Worm (Caenorhabditis elegans) whole organism, young adult: ENCODE measurements around the gene paml-1.

Source experiments
- B0019.2 ChIP-seq: fragments of 200-800 bp; sonication (Bioruptor generic); conservative IDR thresholded peaks from 2 replicates; pipeline ENCODE4 v1.3.6; 2022; ENCODE audit warnings: missing genetic modification reagents, missing genetic modification characterization, missing compliant biosample characterization
- B0261.1 ChIP-seq: sonication (generic microtip); optimal IDR thresholded peaks from 2 replicates; lab custom pipeline; 2016; ENCODE audit warnings: mild to moderate bottlenecking, missing genetic modification characterization, moderate library complexity, missing compliant biosample characterization
- C06A6.2 ChIP-seq: fragments of 200-800 bp; sonication (Bioruptor generic); conservative IDR thresholded peaks from 2 replicates; pipeline ENCODE4 v1.3.6; 2022; ENCODE audit warnings: missing genetic modification characterization, missing compliant biosample characterization
- D2030.7 ChIP-seq: fragments of 200-800 bp; sonication (Bioruptor generic); IDR thresholded peaks from 2 replicates; pipeline ENCODE4 v1.3.6; 2022; ENCODE audit warnings: missing genetic modification reagents, missing genetic modification characterization, missing compliant biosample characterization
- F23B12.7 ChIP-seq: sonication (generic microtip); optimal IDR thresholded peaks from 2 replicates; lab custom pipeline; 2017; ENCODE audit warnings: missing genetic modification characterization, mild to moderate bottlenecking, missing compliant biosample characterization, antibody characterized with exemption, moderate library complexity; ENCODE audit not compliant: insufficient read depth
- F37B4.10 ChIP-seq: fragments of 200-800 bp; sonication (Bioruptor generic); IDR thresholded peaks from 2 replicates; pipeline ENCODE4 v1.3.6; 2022; ENCODE audit warnings: missing genetic modification characterization, missing compliant biosample characterization
- F49E8.2 ChIP-seq: sonication (generic microtip); optimal IDR thresholded peaks from 3 replicates; lab custom pipeline; 2017; ENCODE audit warnings: missing genetic modification characterization, mild to moderate bottlenecking, missing compliant biosample characterization, antibody characterized with exemption, moderate library complexity; ENCODE audit not compliant: insufficient read depth
- Y67H2A.10 ChIP-seq: fragments of 200-800 bp; sonication (Bioruptor generic); conservative IDR thresholded peaks from 2 replicates; pipeline ENCODE4 v1.3.6; 2022; ENCODE audit warnings: missing genetic modification reagents, missing genetic modification characterization, missing compliant biosample characterization
- bed-2 ChIP-seq: fragments of 200-800 bp; sonication (Bioruptor generic); IDR thresholded peaks from 2 replicates; pipeline ENCODE4 v1.3.6; 2022; ENCODE audit warnings: missing genetic modification reagents, missing genetic modification characterization, missing compliant biosample characterization
- ceh-27 ChIP-seq: fragments of 200-800 bp; sonication (Bioruptor generic); optimal IDR thresholded peaks from 2 replicates; lab custom pipeline; 2018; ENCODE audit warnings: mild to moderate bottlenecking, missing genetic modification characterization, moderate library complexity, missing compliant biosample characterization
- ceh-91 ChIP-seq: fragments of 200-800 bp; sonication (Bioruptor generic); IDR thresholded peaks from 2 replicates; pipeline ENCODE4 v1.3.6; 2022; ENCODE audit warnings: missing genetic modification reagents, missing genetic modification characterization, missing compliant biosample characterization
- die-1 ChIP-seq: sonication (generic microtip); optimal IDR thresholded peaks from 2 replicates; lab custom pipeline; 2016; ENCODE audit warnings: missing genotype, mild to moderate bottlenecking, missing genetic modification characterization, missing compliant biosample characterization
- dox-1 ChIP-seq: fragments of 200-800 bp; sonication (Bioruptor generic); IDR thresholded peaks from 2 replicates; pipeline ENCODE4 v1.3.6; 2022; ENCODE audit warnings: missing genetic modification reagents, missing genetic modification characterization, missing compliant biosample characterization
- dpl-1 ChIP-seq: fragments of 150-350 bp; optimal IDR thresholded peaks from 2 replicates; lab custom pipeline; 2014; ENCODE audit warnings: missing biosample characterization, missing genetic modification reagents, missing genetic modification characterization
- efl-1 ChIP-seq: fragments of 150-350 bp; optimal IDR thresholded peaks from 2 replicates; lab custom pipeline; 2014; ENCODE audit warnings: missing biosample characterization, missing genetic modification reagents, missing genetic modification characterization
- egl-44 ChIP-seq: fragments of 200-800 bp; sonication (Bioruptor generic); IDR thresholded peaks from 2 replicates; pipeline ENCODE4 v1.3.6; 2022; ENCODE audit warnings: missing genetic modification reagents, missing genetic modification characterization, missing compliant biosample characterization
- egrh-3 ChIP-seq: fragments of 200-800 bp; sonication (Bioruptor generic); IDR thresholded peaks from 2 replicates; pipeline ENCODE4 v1.3.6; 2022; ENCODE audit warnings: missing genetic modification reagents, missing genetic modification characterization, missing compliant biosample characterization
- fkh-3 ChIP-seq: sonication (generic microtip); optimal IDR thresholded peaks from 2 replicates; lab custom pipeline; 2016; ENCODE audit warnings: mild to moderate bottlenecking, missing genetic modification characterization, missing compliant biosample characterization
- gei-17 ChIP-seq: fragments of 200-800 bp; sonication (Bioruptor generic); optimal IDR thresholded peaks from 2 replicates; lab custom pipeline; 2018; ENCODE audit warnings: mild to moderate bottlenecking, missing genetic modification characterization, missing compliant biosample characterization
- hmg-20 ChIP-seq: fragments of 200-800 bp; sonication (Bioruptor generic); IDR thresholded peaks from 2 replicates; pipeline ENCODE4 v1.3.6; 2022; ENCODE audit warnings: missing genetic modification reagents, missing genetic modification characterization, missing compliant biosample characterization
- lin-35 ChIP-seq, 3 experiments: fragments of 150-350 bp in 2 of 3; sonication (generic microtip) in 1 of 3; optimal IDR thresholded peaks; 2 replicates each; lab custom pipeline; 2014 to 2018; ENCODE audit warnings: missing biosample characterization in 3 of 3, missing genetic modification characterization in 3 of 3, missing genetic modification reagents in 3 of 3
- lin-54 ChIP-seq: fragments of 200-800 bp; sonication (Bioruptor generic); optimal IDR thresholded peaks from 2 replicates; lab custom pipeline; 2018; ENCODE audit warnings: mild to moderate bottlenecking, missing genetic modification characterization, missing compliant biosample characterization
- lsl-1 ChIP-seq: fragments of 200-800 bp; sonication (Bioruptor generic); optimal IDR thresholded peaks from 2 replicates; lab custom pipeline; 2018; ENCODE audit warnings: mild to moderate bottlenecking, missing genetic modification characterization, moderate library complexity, missing compliant biosample characterization
- madf-3 ChIP-seq: fragments of 200-800 bp; sonication (Bioruptor generic); IDR thresholded peaks from 2 replicates; pipeline ENCODE4 v1.3.6; 2022; ENCODE audit warnings: missing genetic modification reagents, missing genetic modification characterization, missing compliant biosample characterization
- madf-6 ChIP-seq: fragments of 200-800 bp; sonication (Bioruptor generic); IDR thresholded peaks from 2 replicates; pipeline ENCODE4 v1.3.6; 2022; ENCODE audit warnings: missing genetic modification reagents, missing genetic modification characterization, missing compliant biosample characterization
- mcd-1 ChIP-seq: fragments of 200-800 bp; sonication (Bioruptor generic); IDR thresholded peaks from 2 replicates; pipeline ENCODE4 v1.3.6; 2022; ENCODE audit warnings: missing genetic modification reagents, missing genetic modification characterization, missing compliant biosample characterization
- nfya-2 ChIP-seq: fragments of 200-800 bp; sonication (Bioruptor generic); IDR thresholded peaks from 2 replicates; pipeline ENCODE4 v1.3.6; 2022; ENCODE audit warnings: missing genetic modification reagents, missing genetic modification characterization, missing compliant biosample characterization
- nfyb-1 ChIP-seq: fragments of 200-800 bp; sonication (Bioruptor generic); IDR thresholded peaks from 2 replicates; pipeline ENCODE4 v1.3.6; 2022; ENCODE audit warnings: missing genetic modification reagents, missing genetic modification characterization, missing compliant biosample characterization
- nhr-179 ChIP-seq: sonication (generic microtip); optimal IDR thresholded peaks from 2 replicates; lab custom pipeline; 2016; ENCODE audit warnings: mild to moderate bottlenecking, missing genetic modification characterization, missing compliant biosample characterization
- rec-8 ChIP-seq, 2 experiments: sonication (generic microtip); optimal IDR thresholded peaks; 2 replicates each; lab custom pipeline; 2016; ENCODE audit warnings: mild to moderate bottlenecking in 2 of 2, missing genetic modification characterization in 2 of 2, missing genetic modification reagents in 2 of 2, missing genotype in 2 of 2, missing biosample characterization in 1 of 2, missing compliant biosample characterization in 1 of 2, moderate library complexity in 1 of 2
- sdz-38 ChIP-seq: sonication (generic microtip); optimal IDR thresholded peaks from 2 replicates; lab custom pipeline; 2016; ENCODE audit warnings: missing genotype, missing genetic modification characterization, missing compliant biosample characterization
- snpc-1.1 ChIP-seq: sonication (generic microtip); optimal IDR thresholded peaks from 2 replicates; lab custom pipeline; 2017; ENCODE audit warnings: missing genetic modification characterization, mild to moderate bottlenecking, missing compliant biosample characterization, antibody characterized with exemption, moderate library complexity, missing genotype, missing genetic modification reagents; ENCODE audit not compliant: insufficient read depth
- snpc-1.3 ChIP-seq: sonication (generic microtip); optimal IDR thresholded peaks from 2 replicates; lab custom pipeline; 2017; ENCODE audit warnings: missing genetic modification characterization, mild to moderate bottlenecking, missing compliant biosample characterization, antibody characterized with exemption, moderate library complexity, missing genotype, missing genetic modification reagents; ENCODE audit not compliant: insufficient read depth
- snpc-3.4 ChIP-seq: sonication (generic microtip); optimal IDR thresholded peaks from 2 replicates; lab custom pipeline; 2017; ENCODE audit warnings: missing genetic modification characterization, mild to moderate bottlenecking, missing compliant biosample characterization, antibody characterized with exemption, moderate library complexity, missing genotype, missing genetic modification reagents
- unc-130 ChIP-seq: sonication (generic microtip); optimal IDR thresholded peaks from 2 replicates; lab custom pipeline; 2016; ENCODE audit warnings: missing genetic modification reagents, missing genetic modification characterization, missing compliant biosample characterization
- unc-62 ChIP-seq: fragments of 150-350 bp; optimal IDR thresholded peaks from 2 replicates; lab custom pipeline; 2014; ENCODE audit warnings: missing biosample characterization, missing genetic modification reagents, missing genetic modification characterization
- xnd-1 ChIP-seq: sonication (generic microtip); optimal IDR thresholded peaks from 2 replicates; lab custom pipeline; 2016; ENCODE audit warnings: missing genotype, missing genetic modification reagents, missing genetic modification characterization, missing compliant biosample characterization
- zfh-2 ChIP-seq: fragments of 200-800 bp; sonication (Bioruptor generic); conservative IDR thresholded peaks from 2 replicates; pipeline ENCODE4 v1.3.6; 2022; ENCODE audit warnings: missing genetic modification reagents, missing genetic modification characterization, missing compliant biosample characterization
- ztf-18 ChIP-seq: sonication (generic microtip); optimal IDR thresholded peaks from 2 replicates; lab custom pipeline; 2016; ENCODE audit warnings: missing genotype, mild to moderate bottlenecking, missing genetic modification characterization, missing compliant biosample characterization
- ztf-25 ChIP-seq: fragments of 200-800 bp; sonication (Bioruptor generic); IDR thresholded peaks from 2 replicates; pipeline ENCODE4 v1.3.6; 2022; ENCODE audit warnings: missing genetic modification reagents, missing genetic modification characterization, missing compliant biosample characterization
- ztf-26 ChIP-seq: sonication (generic microtip); optimal IDR thresholded peaks from 2 replicates; lab custom pipeline; 2017; ENCODE audit warnings: missing genetic modification characterization, missing compliant biosample characterization
- ztf-3 ChIP-seq: fragments of 200-800 bp; sonication (Bioruptor generic); optimal IDR thresholded peaks from 2 replicates; lab custom pipeline; 2018; ENCODE audit warnings: mild to moderate bottlenecking, missing genetic modification characterization, missing compliant biosample characterization

The paml-1 gene

DNA sequence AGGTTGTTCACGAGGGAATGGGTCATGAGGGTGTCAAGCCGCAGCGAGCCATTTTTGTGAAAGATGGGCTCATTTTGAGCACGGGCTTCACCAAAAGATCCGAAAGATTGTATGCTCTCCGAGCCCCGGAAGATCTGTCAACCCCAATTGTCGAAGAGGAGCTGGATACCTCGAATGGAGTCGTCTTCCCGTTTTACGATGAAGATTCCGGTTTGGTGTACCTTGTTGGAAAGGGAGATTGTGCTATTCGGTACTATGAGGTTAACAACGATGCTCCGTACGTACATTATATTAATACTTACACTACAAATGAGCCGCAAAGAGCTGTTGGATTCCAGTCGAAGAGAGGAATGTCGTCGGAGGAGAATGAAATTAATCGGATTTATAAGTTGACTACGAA, 17.2 kb upstream of the paml-1 start:
- TF ChIP-seq ztf-26 (tag; lab: Kevin White, UChicago) (no peak), die-1 (no peak), ceh-91 (GFP tag; lab: Robert Waterston, UW) (no peak), sdz-38 (tag; lab: Kevin White, UChicago) (no peak), ceh-27 (GFP tag; lab: Kevin White, UChicago) (no peak), D2030.7 (no peak), B0261.1 (tag; lab: Kevin White, UChicago) (no peak), snpc-1.3 (tag; lab: Kevin White, UChicago) (no peak), bed-2 (no peak), C06A6.2 (GFP tag; lab: Robert Waterston, UW) (no peak), egl-44 (GFP tag; lab: Robert Waterston, UW) (no peak), F49E8.2 (tag; lab: Kevin White, UChicago) (no peak), nfya-2 (GFP tag; lab: Robert Waterston, UW) (no peak), gei-17 (GFP tag; lab: Kevin White, UChicago) (no peak), unc-62 (no peak), lsl-1 (GFP tag; lab: Kevin White, UChicago) (no peak), F37B4.10 (GFP tag; lab: Robert Waterston, UW) (no peak), fkh-3 (tag; lab: Kevin White, UChicago) (no peak), hmg-20 (GFP tag; lab: Robert Waterston, UW) (no peak), Y67H2A.10 (GFP tag; lab: Robert Waterston, UW) (no peak)

DNA sequence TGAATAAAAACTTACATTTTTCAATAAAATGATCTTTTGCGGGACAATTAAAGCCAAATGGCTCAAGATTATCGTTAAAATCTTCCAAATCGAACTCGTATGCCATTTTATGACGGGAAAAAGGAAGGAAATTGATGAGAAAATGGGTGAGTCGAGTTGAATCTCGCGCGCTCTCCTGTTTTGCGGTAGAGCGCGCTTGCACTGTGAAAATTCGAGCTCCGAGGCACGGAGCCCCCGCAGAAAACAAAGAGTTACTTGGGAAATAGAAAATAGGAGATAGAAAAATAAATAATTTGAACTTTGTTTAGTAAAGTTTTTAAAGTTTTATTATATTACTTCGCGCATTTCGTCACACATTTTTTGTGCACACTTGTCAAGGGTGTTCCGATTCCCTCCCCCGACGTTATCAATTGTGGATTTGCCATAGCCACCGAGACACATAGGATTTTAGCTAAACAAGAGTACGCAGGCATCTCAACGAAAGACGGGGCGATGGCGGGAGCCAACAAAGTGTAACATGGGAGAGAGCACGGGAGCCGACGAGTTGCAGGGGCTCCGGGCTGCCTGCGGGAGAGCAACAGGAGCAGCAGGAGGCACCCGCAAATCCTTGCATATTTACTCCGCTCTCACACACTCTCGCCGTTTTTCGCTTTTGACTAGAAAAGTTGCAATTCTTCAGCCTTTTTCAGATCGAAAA, 14.7 kb upstream of the paml-1 start, which contains the start of the genes div-1 and cor-1:
TSS of gene div-1 (minus strand) at position 119 of the 697 bp plus-strand sequence.
TSS of gene cor-1 (plus strand) at position 671 of the 697 bp plus-strand sequence.
- TF ChIP-seq unc-130 (no peak), egrh-3 (GFP tag; lab: Robert Waterston, UW) (peak; percentile 29; the same call in 1 of the 2 replicates), ztf-18 (peak; percentile 5), dox-1 (GFP tag; lab: Robert Waterston, UW) (0 out of 2 replicates have a peak, but pooled peaks have one; percentile 9), ztf-3 (GFP tag; lab: Kevin White, UChicago) (no peak), dpl-1 (GFP tag; lab: Kevin White, UChicago) (peak; percentile 31), lin-54 (GFP tag; lab: Kevin White, UChicago) (peak; percentile 52), mcd-1 (peak; percentile 93), snpc-3.4 (tag; lab: Kevin White, UChicago) (no peak), efl-1 (GFP tag; lab: Kevin White, UChicago) (peak; percentile 47), lin-35 (GFP tag; optimal IDR thresholded peaks at IDR 0.05; lab: Kevin White, UChicago) (peak in 1 of 3 experiments; percentile 36), F23B12.7 (tag; lab: Kevin White, UChicago) (no peak), zfh-2 (GFP tag; lab: Robert Waterston, UW) (peak; percentile 83)

DNA sequence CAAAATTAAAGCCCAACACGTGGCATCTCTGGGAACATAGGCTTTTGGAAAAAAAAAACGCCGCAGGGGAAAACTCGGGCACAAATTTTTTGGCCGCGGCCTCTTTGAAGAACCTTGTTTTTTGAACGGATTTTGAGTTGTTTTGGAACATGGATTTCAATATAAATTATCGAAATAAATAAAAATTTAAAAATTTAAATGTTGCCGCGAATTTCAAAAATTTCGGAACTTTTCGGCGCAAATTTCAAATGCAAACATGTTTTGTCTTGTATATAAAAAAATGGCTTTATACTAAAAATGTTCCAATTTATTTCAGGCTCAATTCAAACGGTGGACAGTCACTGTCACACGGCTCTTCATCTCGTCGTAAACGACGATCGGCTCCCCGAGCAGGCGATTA, 10.1 kb upstream of the paml-1 start:
- TF ChIP-seq nfyb-1 (GFP tag; lab: Robert Waterston, UW), result no peak
- no peak for TF ChIP-seq madf-6 (GFP tag; lab: Robert Waterston, UW)
- TF ChIP-seq egrh-3 (GFP tag; lab: Robert Waterston, UW), result no peak
- no peak for TF ChIP-seq rec-8 (tag; optimal IDR thresholded peaks at IDR 0.05; lab: Kevin White, UChicago)
- TF ChIP-seq B0019.2, result no peak
- TF ChIP-seq xnd-1 (tag; lab: Kevin White, UChicago), result no peak
- no peak for TF ChIP-seq madf-3 (GFP tag; lab: Robert Waterston, UW)
- no peak for TF ChIP-seq unc-130
- TF ChIP-seq snpc-1.1, result no peak
- TF ChIP-seq nfya-2 (GFP tag; lab: Robert Waterston, UW), result no peak
- TF ChIP-seq ztf-25 (GFP tag; lab: Robert Waterston, UW), result no peak
- no peak for TF ChIP-seq nhr-179
